Worm (Caenorhabditis elegans) whole organism, L4/young adult: ENCODE measurements around the gene C26D10.4.

Source experiments
- W03F9.2 ChIP-seq: fragments of 150-350 bp; optimal IDR thresholded peaks from 2 replicates; lab custom pipeline; 2014; ENCODE audit warnings: missing biosample characterization, missing genetic modification characterization
- dao-5 ChIP-seq: sonication (generic microtip); optimal IDR thresholded peaks from 2 replicates; lab custom pipeline; 2016; ENCODE audit warnings: missing genotype, missing genetic modification characterization, moderate library complexity, missing compliant biosample characterization
- him-1 ChIP-seq: sonication (generic microtip); optimal IDR thresholded peaks from 2 replicates; lab custom pipeline; 2016; ENCODE audit warnings: missing genotype, missing genetic modification reagents, missing genetic modification characterization, missing compliant biosample characterization

- no peak for TF ChIP-seq W03F9.2 (tag; lab: Kevin White, UChicago)
- no peak for TF ChIP-seq him-1 (tag; lab: Kevin White, UChicago)
- no peak for TF ChIP-seq dao-5 (tag; lab: Kevin White, UChicago)
Observed at ce11 chrII:8345613-8346012, 16.1 kb downstream of the C26D10.4 start.
